Fruit fly (Drosophila melanogaster) whole organism, embryonic: Measurements from ENCODE around the gene lok.

Source experiments
- Adf1 ChIP-seq: fragments of 200-800 bp; sonication (Bioruptor generic); IDR thresholded peaks from 2 replicates; pipeline ENCODE4 v1.3.6; 2022; ENCODE audit warnings: missing biosample characterization, missing genetic modification characterization
- Asciz ChIP-seq: fragments of 200-800 bp; sonication (Bioruptor generic); optimal IDR thresholded peaks from 2 replicates; lab custom pipeline; 2017; ENCODE audit warnings: missing biosample characterization, mild to moderate bottlenecking, missing genetic modification characterization, missing genetic modification reagents
- Atf6 ChIP-seq: fragments of 200-800 bp; sonication (Bioruptor generic); IDR thresholded peaks from 2 replicates; pipeline ENCODE4 v1.3.6; 2022; ENCODE audit warnings: missing biosample characterization, missing genetic modification characterization
- CG12219 ChIP-seq: fragments of 200-800 bp; sonication (Bioruptor generic); optimal IDR thresholded peaks from 3 replicates; lab custom pipeline; 2018; ENCODE audit warnings: missing biosample characterization, mild to moderate bottlenecking, missing genetic modification characterization
- CG13624 ChIP-seq: fragments of 200-800 bp; sonication (Bioruptor generic); optimal IDR thresholded peaks from 2 replicates; lab custom pipeline; 2016; ENCODE audit warnings: missing biosample characterization, missing genetic modification characterization
- CG16779 ChIP-seq: fragments of 200-800 bp; sonication (Bioruptor generic); IDR thresholded peaks from 2 replicates; pipeline ENCODE4 v1.3.6; 2022; ENCODE audit warnings: missing biosample characterization, missing genetic modification characterization
- CG18619 ChIP-seq: fragments of 200-800 bp; sonication (Bioruptor generic); optimal IDR thresholded peaks from 3 replicates; lab custom pipeline; 2017; ENCODE audit warnings: missing biosample characterization, mild to moderate bottlenecking, missing genetic modification characterization
- CG3281 ChIP-seq: fragments of 200-800 bp; sonication (Bioruptor generic); optimal IDR thresholded peaks from 3 replicates; lab custom pipeline; 2017; ENCODE audit warnings: missing biosample characterization, mild to moderate bottlenecking, missing genetic modification characterization
- CG34422 ChIP-seq: fragments of 200-800 bp; sonication (Bioruptor generic); IDR thresholded peaks from 3 replicates; pipeline ENCODE4 v1.3.6; 2022; ENCODE audit warnings: missing biosample characterization, missing genetic modification characterization
- CG3838 ChIP-seq: fragments of 200-800 bp; sonication (Bioruptor generic); optimal IDR thresholded peaks from 3 replicates; lab custom pipeline; 2016; ENCODE audit warnings: missing biosample characterization, missing genetic modification characterization
- CG3995 ChIP-seq: fragments of 200-800 bp; sonication (Bioruptor generic); optimal IDR thresholded peaks from 3 replicates; lab custom pipeline; 2016; ENCODE audit warnings: missing biosample characterization, missing genetic modification characterization
- CG4854 ChIP-seq: fragments of 200-800 bp; sonication (Bioruptor generic); optimal IDR thresholded peaks from 2 replicates; lab custom pipeline; 2016; ENCODE audit warnings: missing biosample characterization, missing genetic modification characterization, inconsistent platforms
- CG7928 ChIP-seq: fragments of 200-800 bp; sonication (Bioruptor generic); optimal IDR thresholded peaks from 2 replicates; lab custom pipeline; 2017; ENCODE audit warnings: missing biosample characterization, mild to moderate bottlenecking, missing genetic modification characterization
- CG7987 ChIP-seq: fragments of 200-800 bp; sonication (Bioruptor generic); optimal IDR thresholded peaks from 2 replicates; lab custom pipeline; 2018; ENCODE audit warnings: missing biosample characterization, mild to moderate bottlenecking, missing genetic modification characterization, moderate library complexity
- CG8944 ChIP-seq: fragments of 200-800 bp; sonication (Bioruptor generic); optimal IDR thresholded peaks from 3 replicates; lab custom pipeline; 2016; ENCODE audit warnings: missing biosample characterization, missing genetic modification characterization
- Deaf1 ChIP-seq: fragments of 200-800 bp; optimal IDR thresholded peaks from 3 replicates; lab custom pipeline; 2019; ENCODE audit warnings: missing biosample characterization, mild to moderate bottlenecking, missing genetic modification characterization, moderate library complexity
- Dp ChIP-seq: fragments of 200-800 bp; sonication (Bioruptor generic); optimal IDR thresholded peaks from 2 replicates; lab custom pipeline; 2018; ENCODE audit warnings: missing biosample characterization, mild to moderate bottlenecking, missing genetic modification characterization, moderate library complexity
- E2f2 ChIP-seq: fragments of 200-800 bp; sonication (Bioruptor generic); IDR thresholded peaks from 2 replicates; pipeline ENCODE4 v1.3.6; 2022; ENCODE audit warnings: missing biosample characterization, missing genetic modification characterization
- Ets65A ChIP-seq: fragments of 200-800 bp; sonication (Bioruptor generic); peaks from one replicate; lab custom pipeline; 2016; ENCODE audit warnings: missing biosample characterization, missing genetic modification characterization
- Fer2 ChIP-seq: fragments of 200-800 bp; sonication (Bioruptor generic); optimal IDR thresholded peaks from 2 replicates; lab custom pipeline; 2018; ENCODE audit warnings: missing biosample characterization, mild to moderate bottlenecking, missing genetic modification characterization, moderate library complexity
- HLH4C ChIP-seq: fragments of 200-800 bp; sonication (Bioruptor generic); IDR thresholded peaks from 3 replicates; pipeline ENCODE4 v1.3.6; 2022; ENCODE audit warnings: missing biosample characterization, missing genetic modification characterization; ENCODE audit not compliant: partially characterized antibody
- Hey ChIP-seq: fragments of 200-800 bp; sonication (Bioruptor generic); optimal IDR thresholded peaks from 3 replicates; lab custom pipeline; 2018; ENCODE audit warnings: missing biosample characterization, mild to moderate bottlenecking, missing genetic modification characterization
- Kr ChIP-seq: fragments of 200-800 bp; sonication (Bioruptor generic); optimal IDR thresholded peaks from 2 replicates; lab custom pipeline; 2017; ENCODE audit warnings: missing biosample characterization, mild to moderate bottlenecking, missing genetic modification characterization
- Med ChIP-seq: fragments of 200-800 bp; sonication (Bioruptor generic); peaks from one replicate; lab custom pipeline; 2016; ENCODE audit warnings: missing biosample characterization, missing genetic modification characterization, mild to moderate bottlenecking, inconsistent platforms, moderate library complexity
- Oli ChIP-seq: fragments of 200-800 bp; sonication (Bioruptor generic); optimal IDR thresholded peaks from 2 replicates; lab custom pipeline; 2018; ENCODE audit warnings: missing biosample characterization, mild to moderate bottlenecking, missing genetic modification characterization, moderate library complexity
- Optix ChIP-seq: fragments of 200-800 bp; sonication (Bioruptor generic); IDR thresholded peaks from 3 replicates; pipeline ENCODE4 v1.3.6; 2022; ENCODE audit warnings: missing biosample characterization, missing genetic modification characterization
- Rfx ChIP-seq: fragments of 200-800 bp; sonication (Bioruptor generic); IDR thresholded peaks from 2 replicates; pipeline ENCODE4 v1.3.6; 2022; ENCODE audit warnings: missing biosample characterization, missing genetic modification characterization
- Sox102F ChIP-seq: fragments of 200-800 bp; sonication (Bioruptor generic); optimal IDR thresholded peaks from 2 replicates; lab custom pipeline; 2018; ENCODE audit warnings: missing biosample characterization, mild to moderate bottlenecking, missing genetic modification characterization, moderate library complexity
- Usf ChIP-seq: fragments of 200-800 bp; sonication (Bioruptor generic); optimal IDR thresholded peaks from 2 replicates; lab custom pipeline; 2017; ENCODE audit warnings: missing genotype, missing biosample characterization, missing genetic modification characterization
- crp ChIP-seq, 2 experiments: fragments of 200-800 bp; sonication (Bioruptor generic); optimal IDR thresholded peaks; 2 replicates in 1 of 2; 3 replicates in 1 of 2; lab custom pipeline; 2017; ENCODE audit warnings: missing biosample characterization in 2 of 2, missing genetic modification characterization in 2 of 2, mild to moderate bottlenecking in 1 of 2, moderate library complexity in 1 of 2
- dm ChIP-seq: fragments of 200-800 bp; sonication (Bioruptor generic); optimal IDR thresholded peaks from 3 replicates; lab custom pipeline; 2016; ENCODE audit warnings: missing biosample characterization, missing genetic modification characterization
- dpn ChIP-seq, 2 experiments: fragments of 200-800 bp; sonication (Bioruptor generic); optimal IDR thresholded peaks; 3 replicates each; lab custom pipeline; 2016; ENCODE audit warnings: missing biosample characterization in 2 of 2, missing genetic modification characterization in 2 of 2
- esg ChIP-seq: fragments of 200-800 bp; sonication (Bioruptor generic); conservative IDR thresholded peaks from 2 replicates; pipeline ENCODE4 v1.3.6; 2022; ENCODE audit warnings: missing biosample characterization, missing genetic modification characterization
- fu2 ChIP-seq: fragments of 200-800 bp; sonication (Bioruptor generic); optimal IDR thresholded peaks from 2 replicates; lab custom pipeline; 2016; ENCODE audit warnings: missing biosample characterization, missing genetic modification characterization
- ken ChIP-seq: fragments of 200-800 bp; sonication (Bioruptor generic); IDR thresholded peaks from 3 replicates; pipeline ENCODE4 v1.3.6; 2022; ENCODE audit warnings: missing biosample characterization, missing genetic modification characterization
- kni ChIP-seq: fragments of 200-800 bp; sonication (Bioruptor generic); optimal IDR thresholded peaks from 3 replicates; lab custom pipeline; 2017; ENCODE audit warnings: mild to moderate bottlenecking, missing biosample characterization, missing genetic modification reagents, missing genetic modification characterization
- lbe ChIP-seq: fragments of 200-800 bp; sonication (Bioruptor generic); optimal IDR thresholded peaks from 2 replicates; lab custom pipeline; 2016; ENCODE audit warnings: missing biosample characterization, mild to moderate bottlenecking, missing genetic modification characterization
- odd ChIP-seq: fragments of 200-800 bp; sonication (Bioruptor generic); optimal IDR thresholded peaks from 2 replicates; lab custom pipeline; 2017; ENCODE audit warnings: missing biosample characterization, mild to moderate bottlenecking, missing genetic modification characterization
- pnt ChIP-seq: fragments of 200-800 bp; sonication (Bioruptor generic); optimal IDR thresholded peaks from 3 replicates; lab custom pipeline; 2016; ENCODE audit warnings: missing biosample characterization, missing genetic modification characterization
- row ChIP-seq: fragments of 200-800 bp; sonication (Bioruptor generic); IDR thresholded peaks from 3 replicates; pipeline ENCODE4 v1.3.6; 2022; ENCODE audit warnings: missing biosample characterization, missing genetic modification characterization
- scrt ChIP-seq: fragments of 200-800 bp; sonication (Bioruptor generic); optimal IDR thresholded peaks from 2 replicates; lab custom pipeline; 2018; ENCODE audit warnings: missing biosample characterization, mild to moderate bottlenecking, missing genetic modification characterization, moderate library complexity
- sens ChIP-seq: fragments of 200-800 bp; sonication (Bioruptor generic); peaks from one replicate; lab custom pipeline; 2016; ENCODE audit warnings: missing biosample characterization, missing genetic modification characterization
- slbo ChIP-seq: fragments of 200-800 bp; sonication (Bioruptor generic); IDR thresholded peaks from 2 replicates; pipeline ENCODE4 v1.3.6; 2022; ENCODE audit warnings: missing biosample characterization, missing genetic modification characterization
- stwl ChIP-seq: fragments of 200-800 bp; sonication (Bioruptor generic); optimal IDR thresholded peaks from 3 replicates; lab custom pipeline; 2018; ENCODE audit warnings: missing biosample characterization, mild to moderate bottlenecking, missing genetic modification characterization, moderate library complexity
- tio ChIP-seq: fragments of 200-800 bp; sonication (Bioruptor generic); optimal IDR thresholded peaks from 2 replicates; lab custom pipeline; 2017; ENCODE audit warnings: missing biosample characterization, missing genetic modification characterization, inconsistent platforms
- tup ChIP-seq: fragments of 200-800 bp; sonication (Bioruptor generic); optimal IDR thresholded peaks from 2 replicates; lab custom pipeline; 2016; ENCODE audit warnings: missing biosample characterization, mild to moderate bottlenecking, missing genetic modification characterization, moderate library complexity
- wor ChIP-seq: fragments of 200-800 bp; sonication (Bioruptor generic); IDR thresholded peaks from 2 replicates; pipeline ENCODE4 v1.3.6; 2022; ENCODE audit warnings: missing biosample characterization, missing genetic modification characterization
- zf30C ChIP-seq: fragments of 200-800 bp; sonication (Bioruptor generic); optimal IDR thresholded peaks from 3 replicates; lab custom pipeline; 2018; ENCODE audit warnings: missing biosample characterization, mild to moderate bottlenecking, missing genetic modification characterization

Gene lok

dm6 chr2L:20082155-20082964 is 21.1 kb downstream of the lok start (continued):
- TF ChIP-seq Usf (no peak), Kr (GFP tag; lab: Kevin White, UChicago) (no peak), kni (GFP tag; lab: Kevin White, UChicago) (no peak), odd (GFP tag; lab: Kevin White, UChicago) (no peak), Fer2 (tag; lab: Kevin White, UChicago) (no peak), Med (GFP tag; lab: Kevin White, UChicago) (peak; percentile 25), CG34422 (no peak), stwl (tag; lab: Kevin White, UChicago) (no peak), Optix (GFP tag; lab: Robert Waterston, UW) (no peak), scrt (GFP tag; lab: Kevin White, UChicago) (no peak), CG13624 (GFP tag; lab: Kevin White, UChicago) (peak; percentile 0), sens (GFP tag; lab: Kevin White, UChicago) (peak; percentile 21), tup (GFP tag; lab: Kevin White, UChicago) (no peak), pnt (no peak), CG3281 (GFP tag; lab: Kevin White, UChicago) (no peak), CG16779 (GFP tag; lab: Robert Waterston, UW) (no peak), E2f2 (GFP tag; lab: Robert Waterston, UW) (no peak), CG4854 (GFP tag; lab: Kevin White, UChicago) (no peak), CG12219 (GFP tag; lab: Kevin White, UChicago) (no peak), Asciz (GFP tag; lab: Kevin White, UChicago) (no peak), CG3995 (GFP tag; lab: Kevin White, UChicago) (no peak), Adf1 (no peak), wor (no peak), esg (no peak), CG7987 (GFP tag; lab: Kevin White, UChicago) (no peak), CG3838 (no peak), Hey (tag; lab: Kevin White, UChicago) (no peak), Deaf1 (peak; percentile 16), slbo (GFP tag; lab: Robert Waterston, UW) (peak; percentile 37; the same call in 1 of the 2 replicates), zf30C (GFP tag; lab: Kevin White, UChicago) (no peak), CG18619 (no peak), Atf6 (GFP tag; lab: Robert Waterston, UW) (no peak), fu2 (no peak), Dp (GFP tag; lab: Kevin White, UChicago) (no peak), ken (GFP tag; lab: Robert Waterston, UW) (0 out of 3 replicates have a peak, but pooled peaks have one; percentile 41)

dm6 chr2L:20082965-20083855 is 22.0 kb downstream of the lok start:
- TF ChIP-seq dm (GFP tag; lab: Kevin White, UChicago) (no peak), Sox102F (GFP tag; lab: Kevin White, UChicago) (peak; percentile 47), CG3281 (GFP tag; lab: Kevin White, UChicago) (peak; percentile 36), Oli (tag; lab: Kevin White, UChicago) (peak; percentile 10), HLH4C (GFP tag; lab: Robert Waterston, UW) (no peak), row (GFP tag; lab: Robert Waterston, UW) (peak; percentile 27; the same call in 1 of the 3 replicates), Deaf1 (peak; percentile 7), dpn (GFP tag; optimal IDR thresholded peaks at IDR 0.05; lab: Kevin White, UChicago) (peak in 1 of 2 experiments; percentile 5), crp (GFP tag; optimal IDR thresholded peaks at IDR 0.05; lab: Kevin White, UChicago) (peak in 1 of 2 experiments; percentile 68), CG8944 (no peak), lbe (GFP tag; lab: Kevin White, UChicago) (peak; percentile 47), tio (peak; percentile 4), CG7928 (GFP tag; lab: Kevin White, UChicago) (peak; percentile 1), Ets65A (peak; percentile 66), Rfx (GFP tag; lab: Robert Waterston, UW) (0 out of 2 replicates have a peak, but pooled peaks have one; percentile 33)
